Worm (Caenorhabditis elegans) whole organism, L1 larva: ENCODE measurements around the gene nep-9.

Source experiments
- aha-1 ChIP-seq: fragments of 150-350 bp; optimal IDR thresholded peaks from 2 replicates; lab custom pipeline; 2014; ENCODE audit warnings: missing biosample characterization, missing genetic modification characterization
- jun-1 ChIP-seq: fragments of 150-350 bp; optimal IDR thresholded peaks from 2 replicates; lab custom pipeline; 2014; ENCODE audit warnings: missing biosample characterization, missing genetic modification reagents, missing genetic modification characterization
- nhr-11 ChIP-seq: fragments of 150-350 bp; optimal IDR thresholded peaks from 2 replicates; lab custom pipeline; 2014; ENCODE audit warnings: missing biosample characterization, missing genetic modification characterization
- nhr-28 ChIP-seq: fragments of 150-350 bp; optimal IDR thresholded peaks from 2 replicates; lab custom pipeline; 2014; ENCODE audit warnings: missing biosample characterization, missing genetic modification characterization
- unc-130 ChIP-seq: fragments of 150-350 bp; optimal IDR thresholded peaks from 2 replicates; lab custom pipeline; 2017; ENCODE audit warnings: missing biosample characterization, missing genetic modification characterization, inconsistent platforms

DNA sequence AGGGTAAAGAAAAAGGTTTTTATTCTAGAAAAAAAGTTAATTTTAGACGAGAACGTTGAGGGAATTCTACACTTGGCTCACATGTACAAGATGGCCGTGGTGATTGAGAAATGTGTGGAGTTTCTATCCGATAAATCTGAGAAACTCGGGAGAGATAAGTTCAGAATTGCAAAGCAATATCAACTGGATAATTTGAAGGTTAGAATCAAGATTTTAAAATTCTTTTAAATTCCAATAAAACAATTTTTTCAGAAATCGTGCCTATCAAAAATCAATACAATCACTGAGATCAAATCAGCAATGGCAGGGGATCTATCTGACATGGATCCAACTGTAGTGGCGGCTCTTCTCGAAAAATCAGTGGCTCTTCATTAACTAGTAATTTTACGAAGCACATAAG lies 20.8 kb downstream of the nep-9 start, which contains the start of gene Y49F6C.2:
- TF ChIP-seq nhr-28 (no peak), nhr-11 (no peak), unc-130 (no peak), aha-1 (tag; lab: Kevin White, UChicago) (no peak), jun-1 (tag; lab: Kevin White, UChicago) (no peak)
